Fruit fly (Drosophila melanogaster) whole organism, wandering third instar larva: ENCODE measurements around the gene grim.

Source experiments
- Abd-B ChIP-seq: fragments of >200 bp; optimal IDR thresholded peaks from 2 replicates; lab custom pipeline; 2017; ENCODE audit warnings: missing biosample characterization, missing genetic modification characterization
- CrebA ChIP-seq: fragments of 200-800 bp; sonication (Bioruptor generic); optimal IDR thresholded peaks from 2 replicates; lab custom pipeline; 2016; ENCODE audit warnings: missing biosample characterization, mild to moderate bottlenecking, missing genetic modification characterization, borderline replicate concordance
- Dif ChIP-seq: fragments of 200-275, 200-300 bp; sonication (Bioruptor generic); optimal IDR thresholded peaks from 2 replicates; lab custom pipeline; 2018; ENCODE audit warnings: missing biosample characterization, missing genetic modification characterization; ENCODE audit not compliant: partially characterized antibody
- GATAd ChIP-seq: sonication (Bioruptor generic); optimal IDR thresholded peaks from 2 replicates; lab custom pipeline; 2016; ENCODE audit warnings: missing biosample characterization, missing genetic modification characterization
- HLH106 ChIP-seq: fragments of 200-800 bp; optimal IDR thresholded peaks from 3 replicates; lab custom pipeline; 2019; ENCODE audit warnings: missing biosample characterization, mild to moderate bottlenecking, missing genetic modification characterization, moderate library complexity
- Hr78 ChIP-seq: fragments of >200 bp; optimal IDR thresholded peaks from 2 replicates; lab custom pipeline; 2017; ENCODE audit warnings: missing biosample characterization, missing genetic modification characterization
- Hr83 ChIP-seq: fragments of 200-300 bp; sonication (Bioruptor generic); optimal IDR thresholded peaks from 2 replicates; lab custom pipeline; 2016; ENCODE audit warnings: missing biosample characterization, mild to moderate bottlenecking, missing genetic modification characterization, moderate library complexity; ENCODE audit not compliant: poor library complexity, severe bottlenecking
- Jra ChIP-seq: sonication (Bioruptor generic); optimal IDR thresholded peaks from 2 replicates; lab custom pipeline; 2016; ENCODE audit warnings: missing biosample characterization, missing genetic modification characterization
- Mio ChIP-seq: sonication (Bioruptor generic); optimal IDR thresholded peaks from 2 replicates; lab custom pipeline; 2016; ENCODE audit warnings: missing biosample characterization, missing genetic modification characterization
- Myc ChIP-seq: fragments of >200 bp; optimal IDR thresholded peaks from 2 replicates; lab custom pipeline; 2017
- N ChIP-seq: fragments of >200 bp; optimal IDR thresholded peaks from 2 replicates; lab custom pipeline; 2018; ENCODE audit warnings: missing biosample characterization, missing external identifiers, missing genetic modification characterization
- OdsH ChIP-seq: fragments of 200-800 bp; sonication (Bioruptor generic); optimal IDR thresholded peaks from 2 replicates; lab custom pipeline; 2016; ENCODE audit warnings: missing biosample characterization, mild to moderate bottlenecking, missing genetic modification characterization
- Rel ChIP-seq, 2 experiments: fragments of 200-800 bp; sonication (Bioruptor generic) in 1 of 2; optimal IDR thresholded peaks; 2 replicates in 1 of 2; 3 replicates in 1 of 2; lab custom pipeline; 2016 to 2019; ENCODE audit warnings: mild to moderate bottlenecking in 2 of 2, missing biosample characterization in 2 of 2, missing genetic modification characterization in 2 of 2, moderate library complexity in 1 of 2
- Sp1 ChIP-seq: fragments of 200-800 bp; sonication (Bioruptor generic); optimal IDR thresholded peaks from 3 replicates; lab custom pipeline; 2019; ENCODE audit warnings: missing biosample characterization, mild to moderate bottlenecking, missing genetic modification characterization, moderate library complexity
- Vsx2 ChIP-seq: fragments of 200-300, 225-300 bp; sonication (Bioruptor generic); optimal IDR thresholded peaks from 2 replicates; lab custom pipeline; 2018; ENCODE audit warnings: missing biosample characterization, missing genetic modification characterization; ENCODE audit not compliant: partially characterized antibody
- br ChIP-seq: fragments of 200-800 bp; sonication (Bioruptor generic); optimal IDR thresholded peaks from 2 replicates; lab custom pipeline; 2016; ENCODE audit warnings: missing biosample characterization, missing genetic modification characterization
- dl ChIP-seq, 2 experiments: fragments of 175-275, 200-275 bp in 1 of 2; fragments of 200-275 bp in 1 of 2; sonication (Bioruptor generic); optimal IDR thresholded peaks; lab custom pipeline; 2018; ENCODE audit warnings: mild to moderate bottlenecking in 2 of 2, missing biosample characterization in 2 of 2, missing genetic modification characterization in 2 of 2, moderate library complexity in 2 of 2; ENCODE audit not compliant: partially characterized antibody in 2 of 2, insufficient read depth in 1 of 2
- dmrt93B ChIP-seq: fragments of 200-800 bp; sonication (Bioruptor generic); optimal IDR thresholded peaks from 2 replicates; lab custom pipeline; 2018; ENCODE audit warnings: missing biosample characterization, mild to moderate bottlenecking, missing genetic modification characterization
- foxo ChIP-seq, 2 experiments: fragments of 200-800 bp; sonication (Bioruptor generic); optimal IDR thresholded peaks; 2 replicates in 1 of 2; 3 replicates in 1 of 2; lab custom pipeline; 2016 to 2017; ENCODE audit warnings: missing biosample characterization in 2 of 2, missing genetic modification characterization in 2 of 2
- fru ChIP-seq: fragments of 200-800 bp; sonication (Bioruptor generic); optimal IDR thresholded peaks from 3 replicates; lab custom pipeline; 2016; ENCODE audit warnings: missing biosample characterization, mild to moderate bottlenecking, missing genetic modification characterization
- h ChIP-seq: fragments of 200-800 bp; sonication (Bioruptor generic); optimal IDR thresholded peaks from 3 replicates; lab custom pipeline; 2016; ENCODE audit warnings: missing biosample characterization, mild to moderate bottlenecking, missing genetic modification characterization
- jim ChIP-seq: fragments of 175-275, 200-325 bp; sonication (Bioruptor generic); optimal IDR thresholded peaks from 2 replicates; lab custom pipeline; 2016; ENCODE audit warnings: missing biosample characterization, mild to moderate bottlenecking, missing genetic modification characterization
- lola ChIP-seq: fragments of >200 bp; optimal IDR thresholded peaks from 2 replicates; lab custom pipeline; 2017; ENCODE audit warnings: missing biosample characterization, missing genetic modification characterization
- pan ChIP-seq: fragments of >200 bp; optimal IDR thresholded peaks from 2 replicates; lab custom pipeline; 2017
- psq ChIP-seq: fragments of 200-800 bp; sonication (Bioruptor generic); optimal IDR thresholded peaks from 3 replicates; lab custom pipeline; 2017; ENCODE audit warnings: missing biosample characterization, mild to moderate bottlenecking, missing genetic modification characterization, moderate library complexity
- rgr ChIP-seq: fragments of 200-800 bp; sonication (Bioruptor generic); optimal IDR thresholded peaks from 3 replicates; lab custom pipeline; 2016; ENCODE audit warnings: missing biosample characterization, mild to moderate bottlenecking, missing genetic modification characterization
- sage ChIP-seq: fragments of 200-800 bp; sonication (Bioruptor generic); optimal IDR thresholded peaks from 2 replicates; lab custom pipeline; 2016; ENCODE audit warnings: missing biosample characterization, mild to moderate bottlenecking, missing genetic modification characterization
- sv ChIP-seq: fragments of 200-800 bp; sonication (Bioruptor generic); optimal IDR thresholded peaks from 3 replicates; lab custom pipeline; 2016; ENCODE audit warnings: missing biosample characterization, missing genetic modification characterization
- tai ChIP-seq: sonication (Bioruptor generic); optimal IDR thresholded peaks from 2 replicates; lab custom pipeline; 2016; ENCODE audit warnings: missing biosample characterization, missing genetic modification characterization
- woc ChIP-seq: sonication (Bioruptor generic); optimal IDR thresholded peaks from 2 replicates; lab custom pipeline; 2016; ENCODE audit warnings: missing biosample characterization, mild to moderate bottlenecking, missing genetic modification characterization

Gene grim

DNA sequence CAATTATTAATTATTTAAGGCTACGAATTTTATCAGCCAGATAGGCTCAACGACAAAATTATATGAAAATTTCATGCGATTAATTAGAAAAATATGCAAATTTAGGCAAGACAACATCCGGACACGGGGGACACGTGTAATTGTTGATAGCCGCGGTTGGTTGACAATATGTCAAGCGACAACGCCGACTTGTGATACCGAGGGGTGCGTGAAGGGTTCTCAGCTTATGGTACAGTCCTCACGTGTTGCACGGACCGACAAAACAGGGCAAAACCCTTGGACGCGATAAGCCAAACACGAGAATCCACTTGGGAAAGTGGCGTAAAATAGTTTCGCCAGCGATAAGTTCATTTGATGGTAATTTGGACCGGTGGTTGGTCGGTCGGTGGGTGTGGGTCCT, 43.8 kb upstream of the grim start:
- no peak for TF ChIP-seq Jra (GFP tag; lab: Kevin White, UChicago)
- TF ChIP-seq CrebA (GFP tag; lab: Kevin White, UChicago): no peak
- TF ChIP-seq N (GFP tag; lab: Kevin White, UChicago): no peak
- no peak for TF ChIP-seq Vsx2
- no peak for TF ChIP-seq Hr78 (GFP tag; lab: Kevin White, UChicago)
- no peak for TF ChIP-seq Sp1 (GFP tag; lab: Kevin White, UChicago)
- no peak for TF ChIP-seq HLH106 (tag; lab: Kevin White, UChicago)
- TF ChIP-seq OdsH (GFP tag; lab: Kevin White, UChicago): no peak
- no peak for TF ChIP-seq Hr83
- no peak for TF ChIP-seq woc (GFP tag; lab: Kevin White, UChicago)
- no peak for TF ChIP-seq Mio
- TF ChIP-seq dmrt93B (GFP tag; lab: Kevin White, UChicago): no peak
- TF ChIP-seq Rel (GFP tag; optimal IDR thresholded peaks at IDR 0.05; lab: Kevin White, UChicago): no peak
- TF ChIP-seq Rel (tag; optimal IDR thresholded peaks at IDR 0.05; lab: Kevin White, UChicago): no peak
- TF ChIP-seq psq (GFP tag; lab: Kevin White, UChicago): no peak
- no peak for TF ChIP-seq dl (GFP tag; optimal IDR thresholded peaks at IDR 0.05; lab: Kevin White, UChicago; ENCODE audit: insufficient read depth in 1 of 2, partially characterized antibody in 2 of 2)
- no peak for TF ChIP-seq foxo (GFP tag; optimal IDR thresholded peaks at IDR 0.05; lab: Kevin White, UChicago)
- no peak for TF ChIP-seq Abd-B (GFP tag; lab: Kevin White, UChicago)
- TF ChIP-seq jim (GFP tag; lab: Kevin White, UChicago): no peak
- TF ChIP-seq h: no peak

dm6 chr3L:18344957-18345356, 40.7 kb upstream of the grim start:
- TF ChIP-seq GATAd (GFP tag; lab: Kevin White, UChicago) (no peak), rgr (GFP tag; lab: Kevin White, UChicago) (no peak), lola (GFP tag; lab: Kevin White, UChicago) (no peak), OdsH (GFP tag; lab: Kevin White, UChicago) (no peak)

DNA sequence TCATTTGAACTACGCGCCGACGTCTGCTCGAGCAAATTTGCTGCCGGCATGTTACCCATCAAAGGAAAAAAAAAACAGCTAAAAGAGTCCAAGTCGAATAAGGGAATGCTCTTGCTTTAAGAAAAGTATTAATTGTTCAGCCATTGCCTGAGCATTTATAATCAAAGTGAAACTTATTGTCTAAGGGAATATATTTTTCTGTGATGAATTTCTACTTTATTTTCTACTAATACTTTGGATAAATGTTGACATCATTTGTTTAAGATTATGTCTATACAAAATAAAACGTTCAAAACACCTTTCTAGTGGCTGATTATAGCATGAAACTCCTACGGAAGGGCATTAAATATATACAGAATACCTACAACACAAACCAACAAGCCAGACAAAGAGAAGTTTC, 30.0 kb upstream of the grim start:
- TF ChIP-seq dmrt93B (GFP tag; lab: Kevin White, UChicago) (no peak), Dif (no peak), Hr78 (GFP tag; lab: Kevin White, UChicago) (no peak), lola (GFP tag; lab: Kevin White, UChicago) (no peak), pan (lab: Kevin White, UChicago) (no peak), h (no peak), br (GFP tag; lab: Kevin White, UChicago) (no peak), woc (GFP tag; lab: Kevin White, UChicago) (no peak), psq (GFP tag; lab: Kevin White, UChicago) (no peak), rgr (GFP tag; lab: Kevin White, UChicago) (no peak), HLH106 (tag; lab: Kevin White, UChicago) (no peak), Vsx2 (no peak), Sp1 (GFP tag; lab: Kevin White, UChicago) (no peak), Jra (GFP tag; lab: Kevin White, UChicago) (no peak)

dm6 chr3L:18329077-18329476, 24.9 kb upstream of the grim start:
- no peak for TF ChIP-seq Sp1 (GFP tag; lab: Kevin White, UChicago)
- no peak for TF ChIP-seq Rel (GFP tag; optimal IDR thresholded peaks at IDR 0.05; lab: Kevin White, UChicago)
- no peak for TF ChIP-seq Rel (tag; optimal IDR thresholded peaks at IDR 0.05; lab: Kevin White, UChicago)
- TF ChIP-seq Myc (lab: Kevin White, UChicago): no peak
- TF ChIP-seq HLH106 (tag; lab: Kevin White, UChicago): no peak
- no peak for TF ChIP-seq sv (GFP tag; lab: Kevin White, UChicago)
- TF ChIP-seq sage (GFP tag; lab: Kevin White, UChicago): no peak
- TF ChIP-seq Jra (GFP tag; lab: Kevin White, UChicago): no peak
- no peak for TF ChIP-seq Vsx2
- TF ChIP-seq fru: no peak
- no peak for TF ChIP-seq OdsH (GFP tag; lab: Kevin White, UChicago)
- TF ChIP-seq jim (GFP tag; lab: Kevin White, UChicago): no peak
- no peak for TF ChIP-seq CrebA (GFP tag; lab: Kevin White, UChicago)
- no peak for TF ChIP-seq lola (GFP tag; lab: Kevin White, UChicago)
- no peak for TF ChIP-seq Hr83
- TF ChIP-seq foxo (GFP tag; optimal IDR thresholded peaks at IDR 0.05; lab: Kevin White, UChicago): no peak
- TF ChIP-seq tai (GFP tag; lab: Kevin White, UChicago): no peak
- TF ChIP-seq psq (GFP tag; lab: Kevin White, UChicago): no peak
- TF ChIP-seq, all 38 proteins: peak for 0
